Comparison of ENCODE assay signal across 2 worm cellular contexts in genomic region chrX:5102338-5102737, ce11.
A peak's percentile ranks its signal among the peaks of the same experiment; 100 is the strongest.
TF ChIP-seq lines count a peak whose summit lies in the region.

No protein-coding gene starts in this region.

TF ChIP-seq in whole organism, L4 larva, 104 proteins besides CTCF, POLR2A, EP300 and RAD21:
- TF ChIP-seq zfp-3 (GFP tag; conservative IDR thresholded peaks at IDR 0.05; lab: Robert Waterston, UW) (peak; percentile 64; the same call in 1 of the 2 replicates), sdz-12 (GFP tag; optimal IDR thresholded peaks at IDR 0.05; lab: Kevin White, UChicago) (no peak)

TF ChIP-seq in whole organism, young adult, 124 proteins besides CTCF, POLR2A, EP300 and RAD21:
- no peak for TF ChIP-seq attf-6 (GFP tag; IDR thresholded peaks at IDR 0.05; lab: Robert Waterston, UW)
- no peak for TF ChIP-seq F49E8.2 (tag; optimal IDR thresholded peaks at IDR 0.05; lab: Kevin White, UChicago; ENCODE audit: insufficient read depth)
- no peak for TF ChIP-seq lsy-27 (tag; optimal IDR thresholded peaks at IDR 0.05; lab: Kevin White, UChicago; ENCODE audit: borderline replicate concordance, insufficient read depth)
- TF ChIP-seq Y56A3A.18 (GFP tag; IDR thresholded peaks at IDR 0.05; lab: Robert Waterston, UW): peak; percentile 25; the same call in 1 of the 2 replicates
- no peak for TF ChIP-seq him-1 (tag; optimal IDR thresholded peaks at IDR 0.05; lab: Kevin White, UChicago)
- no peak for TF ChIP-seq nfya-2 (GFP tag; IDR thresholded peaks at IDR 0.05; lab: Robert Waterston, UW)
- no peak for TF ChIP-seq snpc-1.1 (tag; optimal IDR thresholded peaks at IDR 0.05; lab: Kevin White, UChicago; ENCODE audit: insufficient read depth)
- no peak for TF ChIP-seq tbx-9 (tag; optimal IDR thresholded peaks at IDR 0.05; lab: Kevin White, UChicago; ENCODE audit: borderline replicate concordance)
- TF ChIP-seq ztf-22 (GFP tag; optimal IDR thresholded peaks at IDR 0.05; lab: Kevin White, UChicago): no peak
- TF ChIP-seq cebp-1 (GFP tag; IDR thresholded peaks at IDR 0.05; lab: Robert Waterston, UW): no peak
- peak; percentile 2 for TF ChIP-seq cebp-1 (tag; optimal IDR thresholded peaks at IDR 0.05; lab: Kevin White, UChicago)
- no peak for TF ChIP-seq efl-1 (GFP tag; optimal IDR thresholded peaks at IDR 0.05; lab: Kevin White, UChicago)
- no peak for TF ChIP-seq ceh-79 (tag; optimal IDR thresholded peaks at IDR 0.05; lab: Kevin White, UChicago)
- TF ChIP-seq nfyb-1 (GFP tag; IDR thresholded peaks at IDR 0.05; lab: Robert Waterston, UW): 0 out of 2 replicates have a peak, but pooled peaks have one; percentile 5
- TF ChIP-seq C06A6.2 (GFP tag; conservative IDR thresholded peaks at IDR 0.05; lab: Robert Waterston, UW): no peak
- TF ChIP-seq ceh-91 (GFP tag; IDR thresholded peaks at IDR 0.05; lab: Robert Waterston, UW): no peak
- no peak for TF ChIP-seq lin-35 (GFP tag; optimal IDR thresholded peaks at IDR 0.05; lab: Kevin White, UChicago)
- peak; percentile 75 for TF ChIP-seq Y53G8AR.9 (GFP tag; conservative IDR thresholded peaks at IDR 0.05; lab: Robert Waterston, UW)
- no peak for TF ChIP-seq egrh-3 (GFP tag; IDR thresholded peaks at IDR 0.05; lab: Robert Waterston, UW)
- TF ChIP-seq nhr-80 (tag; optimal IDR thresholded peaks at IDR 0.05; lab: Kevin White, UChicago): no peak
- 0 out of 2 replicates have a peak, but pooled peaks have one; percentile 21 for TF ChIP-seq zfh-2 (GFP tag; conservative IDR thresholded peaks at IDR 0.05; lab: Robert Waterston, UW)
- TF ChIP-seq cebp-2 (GFP tag; IDR thresholded peaks at IDR 0.05; lab: Robert Waterston, UW): peak; percentile 57; the same call in 1 of the 2 replicates
- no peak for TF ChIP-seq tbp1 (GFP tag; optimal IDR thresholded peaks at IDR 0.05; lab: Kevin White, UChicago)
- TF ChIP-seq unc-130 (GFP tag; optimal IDR thresholded peaks at IDR 0.05; lab: Kevin White, UChicago): no peak
- no peak for TF ChIP-seq dox-1 (GFP tag; IDR thresholded peaks at IDR 0.05; lab: Robert Waterston, UW)
- no peak for TF ChIP-seq egl-44 (GFP tag; IDR thresholded peaks at IDR 0.05; lab: Robert Waterston, UW)
- 0 out of 2 replicates have a peak, but pooled peaks have one; percentile 29 for TF ChIP-seq lag-1 (GFP tag; IDR thresholded peaks at IDR 0.05; lab: Robert Waterston, UW)
- no peak for TF ChIP-seq lir-1 (GFP tag; conservative IDR thresholded peaks at IDR 0.05; lab: Robert Waterston, UW)
- TF ChIP-seq F23B12.7 (tag; optimal IDR thresholded peaks at IDR 0.05; lab: Kevin White, UChicago; ENCODE audit: insufficient read depth): no peak
- TF ChIP-seq F57A8.1 (GFP tag; optimal IDR thresholded peaks at IDR 0.05; lab: Kevin White, UChicago): no peak
- TF ChIP-seq lin-26 (GFP tag; IDR thresholded peaks at IDR 0.05; lab: Robert Waterston, UW): no peak; the same call in 1 of the 2 replicates
- TF ChIP-seq nhr-120 (GFP tag; IDR thresholded peaks at IDR 0.05; lab: Robert Waterston, UW): no peak
- TF ChIP-seq rpc-1 (optimal IDR thresholded peaks at IDR 0.05; lab: Kevin White, UChicago): no peak
- no peak for TF ChIP-seq rpc-1 (tag; optimal IDR thresholded peaks at IDR 0.05; lab: Kevin White, UChicago)
- no peak for TF ChIP-seq F57C9.4 (tag; optimal IDR thresholded peaks at IDR 0.05; lab: Kevin White, UChicago)
- TF ChIP-seq gei-17 (GFP tag; optimal IDR thresholded peaks at IDR 0.05; lab: Kevin White, UChicago): no peak
- no peak for TF ChIP-seq dpl-1 (GFP tag; optimal IDR thresholded peaks at IDR 0.05; lab: Kevin White, UChicago)
- no peak for TF ChIP-seq T26A5.8 (tag; optimal IDR thresholded peaks at IDR 0.05; lab: Kevin White, UChicago)
TF ChIP-seq in whole organism, young adult: peak in this region for 7.
